Fruit fly (Drosophila melanogaster): ENCODE data around the gene mew.
A peak's percentile ranks its signal among the peaks of the same experiment; 100 is the strongest.

mew gene

dm6 chrX:13278468-13278982 is 20.2 kb upstream of the mew start (continued):
- TF ChIP-seq C15 (GFP tag; IDR thresholded peaks at IDR 0.05) (no peak), da (GFP tag; optimal IDR thresholded peaks at IDR 0.05) (no peak), Blimp-1 (GFP tag; optimal IDR thresholded peaks at IDR 0.05) (peak; percentile 81), ato (GFP tag; IDR thresholded peaks at IDR 0.05; ENCODE audit: partially characterized antibody) (no peak), pb (GFP tag; optimal IDR thresholded peaks at IDR 0.05) (no peak), CG8924 (tag; optimal IDR thresholded peaks at IDR 0.05) (no peak), fru (optimal IDR thresholded peaks at IDR 0.05) (no peak), Taf1 (GFP tag; IDR thresholded peaks at IDR 0.05) (no peak), CG31388 (GFP tag; optimal IDR thresholded peaks at IDR 0.05) (no peak), croc (GFP tag; conservative IDR thresholded peaks at IDR 0.05) (no peak), nerfin-2 (GFP tag; IDR thresholded peaks at IDR 0.05; ENCODE audit: partially characterized antibody) (no peak), CG9437 (GFP tag; optimal IDR thresholded peaks at IDR 0.05) (no peak), CG7786 (GFP tag; optimal IDR thresholded peaks at IDR 0.05) (no peak), tx (GFP tag; optimal IDR thresholded peaks at IDR 0.05) (no peak), CG12391 (tag; optimal IDR thresholded peaks at IDR 0.05) (no peak), NK7.1 (GFP tag; optimal IDR thresholded peaks at IDR 0.05) (no peak), Neu2 (GFP tag; optimal IDR thresholded peaks at IDR 0.05; ENCODE audit: borderline replicate concordance) (no peak), dm (GFP tag; optimal IDR thresholded peaks at IDR 0.05) (no peak), cato (GFP tag; optimal IDR thresholded peaks at IDR 0.05; ENCODE audit: borderline replicate concordance) (no peak), NFAT (GFP tag; IDR thresholded peaks at IDR 0.05) (0 out of 2 replicates have a peak, but pooled peaks have one; percentile 26), CG8388 (GFP tag; optimal IDR thresholded peaks at IDR 0.05) (no peak), CG34376 (GFP tag; optimal IDR thresholded peaks at IDR 0.05) (peak; percentile 49), CG5953 (GFP tag; IDR thresholded peaks at IDR 0.05) (no peak), TFAM (GFP tag; optimal IDR thresholded peaks at IDR 0.05) (no peak), vfl (GFP tag; optimal IDR thresholded peaks at IDR 0.05) (no peak), onecut (GFP tag; IDR thresholded peaks at IDR 0.05) (no peak), CoRest (tag; optimal IDR thresholded peaks at IDR 0.05) (no peak), lola (GFP tag; optimal IDR thresholded peaks at IDR 0.05) (peak in 1 of 3 experiments; percentile 24), Mrtf (GFP tag; IDR thresholded peaks at IDR 0.05) (no peak), en (GFP tag; optimal IDR thresholded peaks at IDR 0.05) (no peak), CG17802 (tag; optimal IDR thresholded peaks at IDR 0.05) (no peak), knrl (GFP tag; IDR thresholded peaks at IDR 0.05; ENCODE audit: partially characterized antibody) (no peak), CG15269 (tag; optimal IDR thresholded peaks at IDR 0.05) (no peak), BtbVII (GFP tag; optimal IDR thresholded peaks at IDR 0.05) (no peak), psq (GFP tag; optimal IDR thresholded peaks at IDR 0.05) (no peak), ro (GFP tag; IDR thresholded peaks at IDR 0.05) (no peak), danr (GFP tag; IDR thresholded peaks at IDR 0.05) (no peak), CG15601 (tag; optimal IDR thresholded peaks at IDR 0.05) (peak; percentile 99), caup (GFP tag; optimal IDR thresholded peaks at IDR 0.05; ENCODE audit: severe bottlenecking) (no peak), CG14667 (GFP tag; IDR thresholded peaks at IDR 0.05) (no peak), jing (GFP tag; optimal IDR thresholded peaks at IDR 0.05) (no peak), nom (GFP tag; optimal IDR thresholded peaks at IDR 0.05) (no peak), Rfx (GFP tag; IDR thresholded peaks at IDR 0.05) (no peak), Camta (GFP tag; optimal IDR thresholded peaks at IDR 0.05) (no peak), row (GFP tag; IDR thresholded peaks at IDR 0.05) (peak; percentile 12; the same call in 1 of the 3 replicates), CG4424 (GFP tag; optimal IDR thresholded peaks at IDR 0.05) (no peak), crol (GFP tag; IDR thresholded peaks at IDR 0.05) (peak; percentile 37; the same call in 1 of the 2 replicates), cwo (GFP tag; optimal IDR thresholded peaks at IDR 0.05) (peak; percentile 70), inv (GFP tag; IDR thresholded peaks at IDR 0.05; ENCODE audit: partially characterized antibody) (no peak), Nf-YC (tag; optimal IDR thresholded peaks at IDR 0.05) (no peak), ham (GFP tag; IDR thresholded peaks at IDR 0.05) (no peak)
